Worm (Caenorhabditis elegans): Measurements from ENCODE around the gene C02C6.14.

C02C6.14 gene

ce11 chrX:15528472-15528871 is 9.0 kb upstream of the C02C6.14 start:
- TF ChIP-seq vab-15 (tag; optimal IDR thresholded peaks at IDR 0.05) (no peak), dpl-1 (GFP tag; optimal IDR thresholded peaks at IDR 0.05) (no peak), C04F5.9 (tag; optimal IDR thresholded peaks at IDR 0.05) (no peak), swsn-7 (tag; optimal IDR thresholded peaks at IDR 0.05) (no peak), hlh-17 (GFP tag; optimal IDR thresholded peaks at IDR 0.05; ENCODE audit: borderline replicate concordance) (no peak), tbx-2 (tag; optimal IDR thresholded peaks at IDR 0.05) (no peak), nhr-20 (tag; optimal IDR thresholded peaks at IDR 0.05) (no peak), pqm-1 (tag; optimal IDR thresholded peaks at IDR 0.05) (no peak), alr-1 (tag; optimal IDR thresholded peaks at IDR 0.05; ENCODE audit: borderline replicate concordance) (no peak), ceh-90 (tag; optimal IDR thresholded peaks at IDR 0.05) (no peak), zag-1 (tag; optimal IDR thresholded peaks at IDR 0.05) (no peak), C16A3.4 (tag; optimal IDR thresholded peaks at IDR 0.05) (no peak), ceh-88 (GFP tag; IDR thresholded peaks at IDR 0.05) (no peak), nhr-84 (tag; optimal IDR thresholded peaks at IDR 0.05) (no peak), ceh-63 (GFP tag; optimal IDR thresholded peaks at IDR 0.05) (no peak)

- TF ChIP-seq fkh-8 (tag; optimal IDR thresholded peaks at IDR 0.05) (peak; percentile 61), efl-1 (optimal IDR thresholded peaks at IDR 0.05) (no peak), efl-1 (GFP tag; optimal IDR thresholded peaks at IDR 0.05 in 1 of 2) (peak in 1 of 2 experiments; percentile 16), snpc-4 (tag; optimal IDR thresholded peaks at IDR 0.05) (no peak), lin-14 (GFP tag; optimal IDR thresholded peaks at IDR 0.05) (peak; percentile 53), lin-15B (tag; optimal IDR thresholded peaks at IDR 0.05) (no peak), nhr-71 (tag; optimal IDR thresholded peaks at IDR 0.05) (peak; percentile 52), ces-1 (GFP tag; optimal IDR thresholded peaks at IDR 0.05) (no peak), nhr-12 (tag; optimal IDR thresholded peaks at IDR 0.05) (no peak), nhr-47 (tag; optimal IDR thresholded peaks at IDR 0.05) (peak; percentile 17)
Observed at ce11 chrX:15533260-15533659, 4.2 kb upstream of the C02C6.14 start.

ce11 chrX:15533847-15534246 is 3.6 kb upstream of the C02C6.14 start:
- peak; percentile 67 for TF ChIP-seq snpc-4 (tag; optimal IDR thresholded peaks at IDR 0.05)

- no peak for TF ChIP-seq sup-37 (GFP tag; optimal IDR thresholded peaks at IDR 0.05)
- no peak for TF ChIP-seq lin-15B (tag; optimal IDR thresholded peaks at IDR 0.05)
- TF ChIP-seq unc-86 (tag; optimal IDR thresholded peaks at IDR 0.05): peak; percentile 92
- TF ChIP-seq xbp-1 (tag; optimal IDR thresholded peaks at IDR 0.05): peak; percentile 59
- peak; percentile 86 for TF ChIP-seq fkh-10 (GFP tag; optimal IDR thresholded peaks at IDR 0.05)
- peak; percentile 73 for TF ChIP-seq rnt-1 (tag; optimal IDR thresholded peaks at IDR 0.05)
- peak; percentile 39 for TF ChIP-seq nhr-20 (tag; optimal IDR thresholded peaks at IDR 0.05)
- peak; percentile 69 for TF ChIP-seq pax-3 (tag; optimal IDR thresholded peaks at IDR 0.05)
- TF ChIP-seq ztf-11 (tag; optimal IDR thresholded peaks at IDR 0.05): peak in 1 of 2 experiments; percentile 23
- TF ChIP-seq nhr-76 (tag; optimal IDR thresholded peaks at IDR 0.05): no peak
- TF ChIP-seq lin-14 (GFP tag; optimal IDR thresholded peaks at IDR 0.05): peak; percentile 96
- no peak for TF ChIP-seq hlh-17 (GFP tag; optimal IDR thresholded peaks at IDR 0.05; ENCODE audit: borderline replicate concordance)
- TF ChIP-seq ceh-63 (GFP tag; optimal IDR thresholded peaks at IDR 0.05): peak; percentile 66
- TF ChIP-seq hpl-2 (GFP tag; optimal IDR thresholded peaks at IDR 0.05): no peak
- TF ChIP-seq zip-4 (GFP tag; optimal IDR thresholded peaks at IDR 0.05): peak; percentile 10
- no peak for TF ChIP-seq nhr-90 (tag; optimal IDR thresholded peaks at IDR 0.05; ENCODE audit: poor library complexity)
- no peak for TF ChIP-seq nhr-12 (tag; optimal IDR thresholded peaks at IDR 0.05)
- peak; percentile 87 for TF ChIP-seq egl-13 (tag; optimal IDR thresholded peaks at IDR 0.05)
- no peak for TF ChIP-seq jun-1 (tag; optimal IDR thresholded peaks at IDR 0.05)
- no peak for TF ChIP-seq nhr-84 (tag; optimal IDR thresholded peaks at IDR 0.05)
- TF ChIP-seq nhr-77 (tag; optimal IDR thresholded peaks at IDR 0.05): no peak
- TF ChIP-seq sptf-1 (tag; optimal IDR thresholded peaks at IDR 0.05): no peak
- TF ChIP-seq nhr-85 (tag): no peak
- TF ChIP-seq dpl-1 (GFP tag; optimal IDR thresholded peaks at IDR 0.05): peak in 2 of 3 experiments; percentile 3 to 22
- no peak for TF ChIP-seq ets-5 (GFP tag; IDR thresholded peaks at IDR 0.05)
- TF ChIP-seq C34B4.2 (tag; optimal IDR thresholded peaks at IDR 0.05): no peak
- peak in 1 of 2 experiments; percentile 55 for TF ChIP-seq lin-35 (GFP tag; optimal IDR thresholded peaks at IDR 0.05)
- TF ChIP-seq ztf-4 (tag; optimal IDR thresholded peaks at IDR 0.05): peak; percentile 82
- TF ChIP-seq F16B12.6 (tag; optimal IDR thresholded peaks at IDR 0.05): no peak
- no peak for TF ChIP-seq nhr-11 (tag; optimal IDR thresholded peaks at IDR 0.05)
- no peak for TF ChIP-seq elt-2 (tag; optimal IDR thresholded peaks at IDR 0.05)
Observed at ce11 chrX:15535190-15535636, 2.3 kb upstream of the C02C6.14 start.
